Worm (Caenorhabditis elegans) whole organism, mixed stage, embryonic: ENCODE results near the gene C16D9.6.
A peak's percentile ranks its signal among the peaks of the same experiment; 100 is the strongest.

Experiments used
- M03D4.4 ChIP-seq: sonication (generic microtip); optimal IDR thresholded peaks from 2 replicates; lab custom pipeline; 2017; ENCODE audit warnings: mild to moderate bottlenecking, missing genetic modification characterization, missing compliant biosample characterization
- bed-3 ChIP-seq: fragments of 200-800 bp; sonication (Bioruptor generic); optimal IDR thresholded peaks from 3 replicates; lab custom pipeline; 2018; ENCODE audit warnings: mild to moderate bottlenecking, missing genetic modification characterization, moderate library complexity, missing compliant biosample characterization
- ceh-43 ChIP-seq: fragments of 200-800 bp; sonication (Bioruptor generic); optimal IDR thresholded peaks from 2 replicates; lab custom pipeline; 2018; ENCODE audit warnings: mild to moderate bottlenecking, missing genetic modification characterization, moderate library complexity, missing compliant biosample characterization
- ceh-83 ChIP-seq: fragments of 200-800 bp; sonication (Bioruptor generic); optimal IDR thresholded peaks from 2 replicates; lab custom pipeline; 2018; ENCODE audit warnings: mild to moderate bottlenecking, missing genetic modification characterization, missing compliant biosample characterization
- ces-1 ChIP-seq: fragments of 150-350 bp; optimal IDR thresholded peaks from 2 replicates; lab custom pipeline; 2014; ENCODE audit warnings: missing biosample characterization, missing genetic modification reagents, missing genetic modification characterization
- cnd-1 ChIP-seq: fragments of 200-800 bp; sonication (Bioruptor generic); optimal IDR thresholded peaks from 2 replicates; lab custom pipeline; 2018; ENCODE audit warnings: mild to moderate bottlenecking, missing genetic modification characterization, missing compliant biosample characterization
- elt-1 ChIP-seq: sonication (generic microtip); optimal IDR thresholded peaks from 2 replicates; lab custom pipeline; 2017; ENCODE audit warnings: missing genetic modification characterization, mild to moderate bottlenecking, missing compliant biosample characterization, antibody characterized with exemption, moderate library complexity, borderline replicate concordance; ENCODE audit not compliant: insufficient read depth
- flh-1 ChIP-seq: fragments of 200-800 bp; sonication (Bioruptor generic); optimal IDR thresholded peaks from 2 replicates; lab custom pipeline; 2018; ENCODE audit warnings: mild to moderate bottlenecking, missing genetic modification characterization, moderate library complexity, missing compliant biosample characterization
- ham-2 ChIP-seq: fragments of 200-800 bp; sonication (Bioruptor generic); optimal IDR thresholded peaks from 2 replicates; lab custom pipeline; 2018; ENCODE audit warnings: mild to moderate bottlenecking, missing genetic modification characterization, missing compliant biosample characterization
- hlh-1 ChIP-seq: fragments of 150-350 bp; optimal IDR thresholded peaks from 2 replicates; lab custom pipeline; 2014; ENCODE audit warnings: missing biosample characterization, missing genetic modification reagents, missing genetic modification characterization
- lin-13 ChIP-seq: fragments of 150-350 bp; optimal IDR thresholded peaks from 2 replicates; lab custom pipeline; 2014; ENCODE audit warnings: missing biosample characterization, missing genetic modification characterization
- lin-32 ChIP-seq: fragments of 200-800 bp; sonication (Bioruptor generic); optimal IDR thresholded peaks from 2 replicates; lab custom pipeline; 2018; ENCODE audit warnings: mild to moderate bottlenecking, missing genetic modification characterization, missing compliant biosample characterization
- lsy-2 ChIP-seq: fragments of 150-350 bp; optimal IDR thresholded peaks from 2 replicates; lab custom pipeline; 2014; ENCODE audit warnings: missing biosample characterization, missing genetic modification characterization
- mab-5 ChIP-seq: fragments of 150-350 bp; optimal IDR thresholded peaks from 2 replicates; lab custom pipeline; 2014; ENCODE audit warnings: missing biosample characterization, missing genetic modification characterization
- mep-1 ChIP-seq: fragments of 150-350 bp; optimal IDR thresholded peaks from 2 replicates; lab custom pipeline; 2017; ENCODE audit warnings: missing biosample characterization, missing genetic modification reagents, missing genetic modification characterization, inconsistent platforms
- nhr-2 ChIP-seq: fragments of 150-350 bp; optimal IDR thresholded peaks from 2 replicates; lab custom pipeline; 2014; ENCODE audit warnings: missing biosample characterization, missing genetic modification characterization
- nhr-237 ChIP-seq: fragments of 150-350 bp; optimal IDR thresholded peaks from 2 replicates; lab custom pipeline; 2014; ENCODE audit warnings: missing biosample characterization, missing genetic modification characterization
- nhr-28 ChIP-seq: fragments of 150-350 bp; optimal IDR thresholded peaks from 2 replicates; lab custom pipeline; 2014; ENCODE audit warnings: missing biosample characterization, missing genetic modification characterization
- nhr-76 ChIP-seq: sonication (generic microtip); optimal IDR thresholded peaks from 2 replicates; lab custom pipeline; 2017; ENCODE audit warnings: missing biosample characterization, missing genetic modification characterization
- pha-4 ChIP-seq: fragments of 150-350 bp; optimal IDR thresholded peaks from 2 replicates; lab custom pipeline; 2018; ENCODE audit warnings: missing biosample characterization, missing genetic modification reagents, missing genetic modification characterization
- sem-2 ChIP-seq: fragments of 200-800 bp; sonication (Bioruptor generic); optimal IDR thresholded peaks from 2 replicates; lab custom pipeline; 2018; ENCODE audit warnings: mild to moderate bottlenecking, missing genetic modification characterization, missing compliant biosample characterization
- snpc-4 ChIP-seq: fragments of 150-350 bp; optimal IDR thresholded peaks from 2 replicates; lab custom pipeline; 2014; ENCODE audit warnings: missing biosample characterization, missing genetic modification characterization
- sptf-1 ChIP-seq: sonication (generic microtip); optimal IDR thresholded peaks from 2 replicates; lab custom pipeline; 2017; ENCODE audit warnings: mild to moderate bottlenecking, missing genetic modification characterization, moderate library complexity, missing compliant biosample characterization
- tbx-8 ChIP-seq: fragments of 200-800 bp; sonication (Bioruptor generic); optimal IDR thresholded peaks from 2 replicates; lab custom pipeline; 2018; ENCODE audit warnings: mild to moderate bottlenecking, missing genetic modification characterization, moderate library complexity, missing compliant biosample characterization
- unc-120 ChIP-seq: sonication (generic microtip); optimal IDR thresholded peaks from 2 replicates; lab custom pipeline; 2017; ENCODE audit warnings: missing genetic modification characterization, missing compliant biosample characterization; ENCODE audit not compliant: poor library complexity, severe bottlenecking
- unc-62 ChIP-seq: fragments of 150-350 bp; optimal IDR thresholded peaks from 2 replicates; lab custom pipeline; 2014; ENCODE audit warnings: missing biosample characterization, missing genetic modification reagents, missing genetic modification characterization
- zip-8 ChIP-seq: fragments of 150-350 bp; optimal IDR thresholded peaks from 2 replicates; lab custom pipeline; 2014; ENCODE audit warnings: missing biosample characterization, missing genetic modification characterization

C16D9.6 gene

DNA sequence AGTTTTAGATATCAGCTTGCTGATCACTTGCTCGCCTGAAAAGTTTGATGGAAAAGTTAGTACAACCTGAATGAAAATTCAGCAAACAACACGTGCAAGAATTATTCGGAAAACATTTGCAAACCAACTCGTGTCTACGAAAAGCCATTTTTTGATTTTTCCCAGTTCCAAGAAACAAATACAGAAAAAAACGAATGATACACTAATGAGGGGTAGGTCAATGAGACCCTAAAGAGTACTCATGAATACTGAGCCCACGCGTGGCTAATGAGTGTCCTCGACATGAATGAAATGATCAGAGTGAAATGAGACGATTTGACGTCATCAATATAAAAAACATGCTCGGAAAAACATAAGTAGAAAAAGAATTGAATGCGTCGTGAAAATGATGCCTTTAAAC lies 38.1 kb downstream of the C16D9.6 start:
- TF ChIP-seq bed-3 (GFP tag; lab: Kevin White, UChicago) (no peak), lsy-2 (tag; lab: Kevin White, UChicago) (no peak), zip-8 (no peak), sem-2 (no peak), ces-1 (GFP tag; lab: Kevin White, UChicago) (no peak), nhr-2 (no peak), nhr-28 (tag; lab: Kevin White, UChicago) (no peak), tbx-8 (no peak), snpc-4 (tag; lab: Kevin White, UChicago) (no peak), ceh-83 (GFP tag; lab: Kevin White, UChicago) (no peak), mep-1 (tag; lab: Kevin White, UChicago) (no peak), nhr-237 (tag; lab: Kevin White, UChicago) (no peak), nhr-76 (tag; lab: Kevin White, UChicago) (no peak), mab-5 (tag; lab: Kevin White, UChicago) (no peak), cnd-1 (no peak)

DNA sequence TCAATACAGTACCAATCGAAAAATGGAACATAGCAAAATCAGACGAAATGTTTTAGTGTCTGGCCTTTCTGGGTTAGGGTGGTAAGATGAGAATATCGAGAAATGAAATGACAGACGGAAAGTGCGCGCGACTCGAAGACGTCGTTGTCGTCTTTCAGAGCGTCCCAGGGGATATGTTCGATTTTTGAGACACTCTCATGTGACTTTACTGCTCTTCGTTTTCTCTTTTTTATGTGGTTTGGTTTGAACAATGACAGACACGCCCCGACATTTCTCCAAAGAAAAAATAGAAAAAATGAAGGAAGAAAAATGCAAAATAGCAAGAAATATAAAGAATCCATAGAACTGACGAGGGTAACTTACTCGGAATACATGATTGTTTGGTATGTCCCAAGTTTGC lies 39.6 kb downstream of the C16D9.6 start:
- TF ChIP-seq unc-62 (GFP tag; lab: Kevin White, UChicago), result no peak
- TF ChIP-seq elt-1 (tag; lab: Kevin White, UChicago), result no peak
- TF ChIP-seq mep-1 (tag; lab: Kevin White, UChicago), result no peak
- no peak for TF ChIP-seq pha-4 (tag; lab: Kevin White, UChicago)
- TF ChIP-seq ces-1 (GFP tag; lab: Kevin White, UChicago), result no peak
- no peak for TF ChIP-seq ham-2 (GFP tag; lab: Kevin White, UChicago)
- no peak for TF ChIP-seq nhr-2
- no peak for TF ChIP-seq nhr-28 (tag; lab: Kevin White, UChicago)
- TF ChIP-seq, all 35 proteins: peak for 0

DNA sequence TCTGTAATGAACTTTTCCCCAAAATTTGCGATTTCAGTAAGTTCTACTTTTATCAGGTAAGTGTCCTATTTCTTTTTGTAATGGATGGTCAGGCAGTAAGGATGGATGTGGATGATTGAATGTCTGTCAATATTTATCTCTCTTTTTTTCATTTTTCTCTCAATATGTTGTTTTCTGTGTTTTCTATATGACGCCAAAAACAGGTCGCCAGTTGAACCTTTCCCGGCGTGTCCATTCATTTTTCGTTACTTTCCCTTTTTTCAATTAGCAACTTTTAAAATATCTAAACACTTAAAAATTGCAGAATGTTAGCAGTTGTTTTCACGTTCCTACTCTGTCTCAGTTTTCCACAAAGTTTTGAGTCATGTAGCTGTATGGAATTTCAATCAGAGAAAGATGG lies 43.2 kb downstream of the C16D9.6 start, which contains the start of gene timp-1:
timp-1 (plus strand) TSS at position 305 of the 400 bp plus-strand sequence.
- TF ChIP-seq zip-8 (peak; percentile 67), mep-1 (tag; lab: Kevin White, UChicago) (no peak)

DNA sequence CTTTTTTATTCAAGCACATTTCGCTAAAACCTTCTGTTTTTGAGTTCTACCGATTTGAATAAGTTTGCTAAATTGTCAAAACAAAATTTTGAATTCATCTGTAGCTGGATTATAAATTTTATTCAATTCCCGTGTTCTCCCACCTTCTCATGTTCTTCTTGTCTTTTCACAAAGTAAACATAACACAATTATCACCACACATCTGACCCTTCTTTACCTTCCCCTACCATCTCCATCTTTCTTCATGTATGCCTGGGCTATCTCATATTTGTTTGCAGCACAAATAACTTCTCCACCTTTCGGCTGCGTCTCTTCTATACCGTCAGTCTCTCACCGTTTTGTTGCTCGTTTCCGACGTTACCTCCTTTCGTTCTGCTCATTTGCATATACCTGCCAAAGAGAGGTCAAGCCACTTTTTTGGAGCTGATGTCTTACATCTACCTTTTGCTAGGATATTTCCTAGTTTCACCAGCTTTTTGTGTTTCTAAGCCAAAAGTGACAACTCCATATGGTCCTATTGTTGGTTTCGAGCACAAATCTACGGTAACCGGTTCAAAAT lies 46.9 kb downstream of the C16D9.6 start, which contains the start of gene cest-17:
cest-17 (plus strand) TSS at position 248 of the 559 bp plus-strand sequence.
- TF ChIP-seq ceh-43 (GFP tag; lab: Kevin White, UChicago), result no peak
- TF ChIP-seq sptf-1 (tag; lab: Kevin White, UChicago), result no peak
- TF ChIP-seq unc-120 (tag; lab: Kevin White, UChicago), result no peak
- no peak for TF ChIP-seq lin-32 (GFP tag; lab: Kevin White, UChicago)
- no peak for TF ChIP-seq zip-8
- no peak for TF ChIP-seq nhr-28 (tag; lab: Kevin White, UChicago)
- no peak for TF ChIP-seq unc-62 (GFP tag; lab: Kevin White, UChicago)
- TF ChIP-seq nhr-2, result peak; percentile 0
- TF ChIP-seq M03D4.4 (tag; lab: Kevin White, UChicago), result no peak
- no peak for TF ChIP-seq lsy-2 (tag; lab: Kevin White, UChicago)
- TF ChIP-seq pha-4 (tag; lab: Kevin White, UChicago), result peak; percentile 6
- TF ChIP-seq, all 35 proteins: peak for 2

DNA sequence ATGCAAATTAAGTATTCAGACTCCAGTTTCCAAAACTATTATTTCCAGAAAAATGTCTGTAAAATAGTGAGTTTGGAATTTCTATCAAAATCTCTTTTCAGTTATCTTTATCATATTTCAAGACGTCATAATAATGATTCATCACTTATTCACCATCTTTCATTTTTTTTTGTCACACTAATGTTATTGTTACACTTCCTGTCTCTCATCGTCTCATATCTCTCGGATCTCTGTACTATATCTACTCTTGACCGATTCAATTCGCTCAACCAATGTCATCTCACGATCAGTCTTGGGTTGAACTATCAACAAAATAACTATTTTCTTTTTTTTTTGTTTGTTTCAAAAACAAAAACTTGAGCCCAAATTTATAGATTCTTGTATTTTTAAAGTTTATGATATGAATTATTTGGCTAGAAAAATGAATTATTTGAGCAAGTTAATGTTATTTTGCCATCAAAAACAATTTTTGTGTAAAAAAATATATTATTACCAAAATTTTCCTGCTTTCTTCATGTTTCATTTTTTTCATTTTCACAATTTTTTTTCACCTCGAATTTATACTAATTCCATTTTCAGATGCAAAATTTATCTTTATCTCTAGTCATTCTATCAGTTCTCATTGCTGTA lies 48.8 kb downstream of the C16D9.6 start, which contains the start of gene cri-2:
cri-2 (plus strand) TSS at position 580 of the 630 bp plus-strand sequence.
- TF ChIP-seq nhr-76 (tag; lab: Kevin White, UChicago) (no peak), unc-62 (GFP tag; lab: Kevin White, UChicago) (peak; percentile 68), lin-13 (tag; lab: Kevin White, UChicago) (no peak)

DNA sequence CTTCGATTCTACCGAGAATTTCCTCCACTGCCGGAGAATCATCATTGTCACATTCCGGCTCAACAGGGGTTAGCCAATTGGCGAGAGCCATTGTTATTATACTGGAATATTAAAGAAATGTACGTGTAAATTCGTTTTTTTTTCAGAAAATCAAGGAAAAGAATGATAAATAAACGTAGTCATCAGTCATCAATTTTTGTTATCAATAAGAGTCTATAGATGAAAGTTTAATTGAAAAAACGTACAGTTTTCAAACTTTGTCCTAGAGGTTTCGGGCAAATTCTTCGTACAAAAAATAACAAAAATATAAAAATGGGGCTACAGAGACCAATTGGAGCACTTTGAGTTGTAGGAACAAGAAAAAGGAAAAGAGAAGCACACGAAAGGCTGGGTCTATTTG lies 51.1 kb downstream of the C16D9.6 start, which contains the start of gene F20D6.11:
F20D6.11 (minus strand) TSS at position 101 of the 400 bp plus-strand sequence.
- TF ChIP-seq hlh-1 (tag; lab: Kevin White, UChicago), result no peak
- no peak for TF ChIP-seq flh-1 (GFP tag; lab: Kevin White, UChicago)
- TF ChIP-seq mab-5 (tag; lab: Kevin White, UChicago), result no peak
- no peak for TF ChIP-seq cnd-1
- TF ChIP-seq ham-2 (GFP tag; lab: Kevin White, UChicago), result no peak
- no peak for TF ChIP-seq sem-2
